Worm (Caenorhabditis elegans) whole organism, L1 larva: ENCODE data around the gene lis-1.

Source experiments
- C04F5.9 ChIP-seq: sonication (generic microtip); optimal IDR thresholded peaks from 2 replicates; lab custom pipeline; 2016; ENCODE audit warnings: missing genetic modification characterization, missing compliant biosample characterization
- C16A3.4 ChIP-seq: fragments of 150-350 bp; optimal IDR thresholded peaks from 2 replicates; lab custom pipeline; 2014; ENCODE audit warnings: missing biosample characterization, missing genetic modification characterization
- F16B12.6 ChIP-seq: fragments of 150-350 bp; optimal IDR thresholded peaks from 2 replicates; lab custom pipeline; 2014; ENCODE audit warnings: missing biosample characterization, missing genetic modification characterization
- Y116A8C.19 ChIP-seq: sonication (generic microtip); optimal IDR thresholded peaks from 2 replicates; lab custom pipeline; 2016; ENCODE audit warnings: missing compliant biosample characterization, missing genetic modification characterization, borderline replicate concordance
- alr-1 ChIP-seq: fragments of 200-800 bp; sonication (Bioruptor generic); optimal IDR thresholded peaks from 2 replicates; lab custom pipeline; 2018; ENCODE audit warnings: borderline replicate concordance, mild to moderate bottlenecking, missing genetic modification characterization, missing compliant biosample characterization
- aly-2 ChIP-seq: fragments of 150-350 bp; optimal IDR thresholded peaks from 2 replicates; lab custom pipeline; 2014; ENCODE audit warnings: missing biosample characterization, missing genetic modification characterization
- blmp-1 ChIP-seq: fragments of 150-350 bp; optimal IDR thresholded peaks from 2 replicates; lab custom pipeline; 2014; ENCODE audit warnings: missing biosample characterization, missing genetic modification characterization
- ceh-8 ChIP-seq: fragments of 200-800 bp; sonication (Bioruptor generic); optimal IDR thresholded peaks from 2 replicates; lab custom pipeline; 2018; ENCODE audit warnings: mild to moderate bottlenecking, missing genetic modification characterization, moderate library complexity, missing compliant biosample characterization
- ces-1 ChIP-seq: fragments of 150-350 bp; optimal IDR thresholded peaks from 2 replicates; lab custom pipeline; 2014; ENCODE audit warnings: missing biosample characterization, missing genetic modification reagents, missing genetic modification characterization
- dpl-1 ChIP-seq, 3 experiments: fragments of 150-350 bp in 2 of 3; sonication (generic microtip) in 1 of 3; optimal IDR thresholded peaks; 2 replicates each; lab custom pipeline; 2014 to 2017; ENCODE audit warnings: missing biosample characterization in 3 of 3, missing genetic modification characterization in 3 of 3, missing genetic modification reagents in 3 of 3
- dsc-1 ChIP-seq: sonication (generic microtip); optimal IDR thresholded peaks from 2 replicates; lab custom pipeline; 2016; ENCODE audit warnings: mild to moderate bottlenecking, missing genetic modification characterization, missing compliant biosample characterization
- efl-1 ChIP-seq, 4 experiments: fragments of 150-350 bp; optimal IDR thresholded peaks in 3 of 4; peaks in 1 of 4; 1 replicate in 1 of 4; 2 replicates in 3 of 4; lab custom pipeline; 2014; ENCODE audit warnings: missing biosample characterization in 2 of 4, missing genetic modification characterization in 2 of 4, missing genetic modification reagents in 2 of 4
- elt-3 ChIP-seq, 6 experiments: fragments of 150-350 bp in 1 of 6; sonication (generic microtip); optimal IDR thresholded peaks; 2 replicates each; lab custom pipeline; 2017 to 2018; ENCODE audit warnings: missing biosample characterization in 6 of 6, missing genetic modification characterization in 6 of 6, inconsistent platforms in 1 of 6
- fkh-4 ChIP-seq: sonication (generic microtip); optimal IDR thresholded peaks from 2 replicates; lab custom pipeline; 2016; ENCODE audit warnings: missing compliant biosample characterization, missing genetic modification characterization, borderline replicate concordance
- fkh-8 ChIP-seq: sonication (generic microtip); optimal IDR thresholded peaks from 2 replicates; lab custom pipeline; 2016; ENCODE audit warnings: mild to moderate bottlenecking, missing genetic modification characterization, missing compliant biosample characterization
- isw-1 ChIP-seq: fragments of 200-800 bp; sonication (Bioruptor generic); IDR thresholded peaks from 2 replicates; pipeline ENCODE4 v1.3.6; 2022; ENCODE audit warnings: missing genetic modification characterization, missing compliant biosample characterization
- jun-1 ChIP-seq: fragments of 150-350 bp; optimal IDR thresholded peaks from 2 replicates; lab custom pipeline; 2014; ENCODE audit warnings: missing biosample characterization, missing genetic modification reagents, missing genetic modification characterization
- lin-14 ChIP-seq: fragments of 200-800 bp; sonication (Bioruptor generic); optimal IDR thresholded peaks from 2 replicates; lab custom pipeline; 2018; ENCODE audit warnings: mild to moderate bottlenecking, missing genetic modification characterization, moderate library complexity, missing compliant biosample characterization
- lin-15B ChIP-seq: fragments of 150-350 bp; sonication (generic microtip); optimal IDR thresholded peaks from 3 replicates; lab custom pipeline; 2014; ENCODE audit warnings: missing biosample characterization, missing genetic modification characterization
- lin-35 ChIP-seq, 2 experiments: fragments of 150-350 bp; optimal IDR thresholded peaks; 2 replicates each; lab custom pipeline; 2014; ENCODE audit warnings: missing biosample characterization in 2 of 2, missing genetic modification characterization in 2 of 2, missing genetic modification reagents in 2 of 2
- lin-39 ChIP-seq: fragments of 150-350 bp; optimal IDR thresholded peaks from 2 replicates; lab custom pipeline; 2014; ENCODE audit warnings: missing biosample characterization, missing genetic modification reagents, missing genetic modification characterization
- lsy-2 ChIP-seq, 2 experiments: fragments of 150-350 bp; optimal IDR thresholded peaks; 2 replicates each; lab custom pipeline; 2014; ENCODE audit warnings: missing biosample characterization in 2 of 2, missing genetic modification characterization in 2 of 2
- mef-2 ChIP-seq: fragments of 150-350 bp; optimal IDR thresholded peaks from 2 replicates; lab custom pipeline; 2014; ENCODE audit warnings: missing biosample characterization, missing genetic modification characterization
- nhr-20 ChIP-seq: sonication (generic microtip); optimal IDR thresholded peaks from 2 replicates; lab custom pipeline; 2016; ENCODE audit warnings: mild to moderate bottlenecking, missing genetic modification characterization, missing compliant biosample characterization
- nhr-71 ChIP-seq: sonication (generic microtip); optimal IDR thresholded peaks from 2 replicates; lab custom pipeline; 2016; ENCODE audit warnings: mild to moderate bottlenecking, missing genetic modification characterization, moderate library complexity, missing compliant biosample characterization
- nhr-77 ChIP-seq: fragments of 150-350 bp; optimal IDR thresholded peaks from 2 replicates; lab custom pipeline; 2014; ENCODE audit warnings: missing biosample characterization, missing genetic modification characterization
- nhr-84 ChIP-seq: sonication (generic microtip); optimal IDR thresholded peaks from 2 replicates; lab custom pipeline; 2017; ENCODE audit warnings: missing biosample characterization, missing genetic modification characterization
- nhr-85 ChIP-seq: sonication (generic microtip); peaks from one replicate; lab custom pipeline; 2016; ENCODE audit warnings: missing genetic modification characterization, inconsistent platforms, missing compliant biosample characterization
- nhr-90 ChIP-seq: sonication (generic microtip); optimal IDR thresholded peaks from 2 replicates; lab custom pipeline; 2016; ENCODE audit warnings: mild to moderate bottlenecking, missing genetic modification characterization, missing compliant biosample characterization; ENCODE audit not compliant: poor library complexity
- skn-1 ChIP-seq: fragments of 150-350 bp; optimal IDR thresholded peaks from 2 replicates; lab custom pipeline; 2014; ENCODE audit warnings: missing biosample characterization, missing genetic modification characterization
- snu-23 ChIP-seq: sonication (generic microtip); optimal IDR thresholded peaks from 2 replicates; lab custom pipeline; 2016; ENCODE audit warnings: missing genetic modification characterization, missing compliant biosample characterization
- sox-4 ChIP-seq: sonication (generic microtip); optimal IDR thresholded peaks from 2 replicates; lab custom pipeline; 2016; ENCODE audit warnings: missing genetic modification characterization, missing compliant biosample characterization
- swsn-7 ChIP-seq: sonication (generic microtip); optimal IDR thresholded peaks from 2 replicates; lab custom pipeline; 2016; ENCODE audit warnings: missing genetic modification characterization, missing compliant biosample characterization
- tbx-2 ChIP-seq: sonication (generic microtip); optimal IDR thresholded peaks from 2 replicates; lab custom pipeline; 2016; ENCODE audit warnings: missing genetic modification characterization, missing compliant biosample characterization
- tlp-1 ChIP-seq: fragments of 150-350 bp; optimal IDR thresholded peaks from 2 replicates; lab custom pipeline; 2014; ENCODE audit warnings: missing biosample characterization, missing genetic modification characterization
- unc-130 ChIP-seq: fragments of 150-350 bp; optimal IDR thresholded peaks from 2 replicates; lab custom pipeline; 2017; ENCODE audit warnings: missing biosample characterization, missing genetic modification characterization, inconsistent platforms
- unc-98 ChIP-seq: fragments of 200-800 bp; sonication (Bioruptor generic); IDR thresholded peaks from 2 replicates; pipeline ENCODE4 v1.3.6; 2022; ENCODE audit warnings: missing genetic modification characterization, missing compliant biosample characterization
- xbp-1 ChIP-seq: sonication (generic microtip); optimal IDR thresholded peaks from 2 replicates; lab custom pipeline; 2016; ENCODE audit warnings: missing genetic modification characterization, missing compliant biosample characterization
- zip-4 ChIP-seq: fragments of 200-800 bp; sonication (Bioruptor generic); optimal IDR thresholded peaks from 2 replicates; lab custom pipeline; 2018; ENCODE audit warnings: mild to moderate bottlenecking, missing genetic modification characterization, moderate library complexity, missing compliant biosample characterization
- ztf-4 ChIP-seq: fragments of 150-350 bp; optimal IDR thresholded peaks from 2 replicates; lab custom pipeline; 2014; ENCODE audit warnings: missing biosample characterization, missing genetic modification characterization

The lis-1 gene

DNA sequence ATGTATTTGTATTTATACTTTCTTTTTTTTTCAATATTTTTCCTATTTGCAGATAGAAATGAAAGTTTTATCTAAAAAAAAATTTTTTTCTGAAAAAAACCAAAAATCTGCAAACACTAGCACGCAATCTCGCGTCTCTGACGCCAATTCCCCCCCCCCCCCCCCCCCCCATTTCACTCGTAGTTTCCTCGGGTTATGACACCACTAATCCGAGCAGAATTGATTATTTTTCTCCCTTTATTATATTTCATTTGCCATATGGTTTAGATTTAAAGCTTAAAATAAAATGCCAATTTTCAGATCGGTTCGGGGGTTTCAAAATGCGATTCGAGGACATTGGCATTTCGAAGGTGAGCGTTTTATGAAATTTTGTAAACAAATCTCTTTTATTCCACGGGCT lies 29.7 kb downstream of the lis-1 start, which contains the start of gene mtm-6:
mtm-6 (plus strand) TSS at position 301 of the 400 bp plus-strand sequence.
- TF ChIP-seq nhr-77 (no peak), lsy-2 (tag; optimal IDR thresholded peaks at IDR 0.05; lab: Kevin White, UChicago) (peak in 1 of 2 experiments; percentile 23), F16B12.6 (tag; lab: Kevin White, UChicago) (peak; percentile 70)

DNA sequence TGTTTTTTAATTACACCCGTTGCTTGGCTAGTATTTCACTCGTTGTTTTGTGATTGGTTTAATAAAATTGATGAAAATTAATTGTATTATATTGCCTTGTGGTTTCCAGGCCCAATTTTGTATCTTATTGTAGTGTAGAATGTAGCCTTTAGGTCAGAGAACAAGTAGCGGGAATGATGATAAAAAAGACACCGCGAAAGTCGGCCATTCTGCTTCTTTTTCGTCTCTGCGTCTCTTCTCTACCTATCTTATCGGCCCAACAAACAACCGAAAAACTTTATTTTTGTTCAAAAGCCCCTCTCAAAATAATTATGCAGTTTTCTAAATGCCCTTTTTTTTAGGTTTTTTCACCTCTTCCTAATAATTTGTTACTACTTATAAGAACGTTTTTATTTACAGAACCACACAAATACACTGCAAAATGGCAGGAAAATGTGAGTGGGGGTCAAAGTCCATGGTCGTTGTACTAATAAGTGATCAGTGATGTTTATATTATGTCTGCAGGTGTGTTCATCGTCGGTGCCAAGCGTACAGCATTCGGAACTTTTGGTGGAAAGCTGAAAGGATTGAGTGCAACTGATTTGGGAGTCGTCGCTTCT lies 31.9 kb downstream of the lis-1 start, which contains the start of gene acaa-2:
acaa-2 (plus strand) TSS at position 400 of the 599 bp plus-strand sequence.
- TF ChIP-seq lsy-2 (tag; optimal IDR thresholded peaks at IDR 0.05; lab: Kevin White, UChicago): peak in 1 of 2 experiments; percentile 14
- peak; percentile 26 for TF ChIP-seq nhr-90
- TF ChIP-seq aly-2 (tag; lab: Kevin White, UChicago): no peak
- TF ChIP-seq snu-23 (GFP tag; lab: Kevin White, UChicago): peak; percentile 54
- peak; percentile 44 for TF ChIP-seq lin-14
- no peak for TF ChIP-seq lin-39 (tag; lab: Kevin White, UChicago)
- TF ChIP-seq swsn-7 (tag; lab: Kevin White, UChicago): no peak
- TF ChIP-seq blmp-1 (tag; lab: Kevin White, UChicago): peak; percentile 52
- peak; percentile 51 for TF ChIP-seq nhr-85 (tag; lab: Kevin White, UChicago)
- peak; percentile 42 for TF ChIP-seq nhr-71 (tag; lab: Kevin White, UChicago)
- peak in 1 of 6 experiments; percentile 17 for TF ChIP-seq elt-3 (tag; optimal IDR thresholded peaks at IDR 0.05; lab: Kevin White, UChicago)
- TF ChIP-seq ztf-4: no peak
- no peak for TF ChIP-seq nhr-77
- no peak for TF ChIP-seq unc-98 (GFP tag; lab: Robert Waterston, UW)
- TF ChIP-seq C04F5.9: no peak
- TF ChIP-seq nhr-84 (tag; lab: Kevin White, UChicago): no peak
- TF ChIP-seq alr-1 (tag; lab: Kevin White, UChicago): no peak
- no peak for TF ChIP-seq sox-4
- no peak for TF ChIP-seq ceh-8
- TF ChIP-seq dsc-1 (tag; lab: Kevin White, UChicago): no peak
- peak; percentile 46 for TF ChIP-seq nhr-20
- TF ChIP-seq lin-35 (GFP tag; optimal IDR thresholded peaks at IDR 0.05; lab: Kevin White, UChicago): peak in 1 of 2 experiments; percentile 33
- peak; percentile 81 for TF ChIP-seq skn-1 (tag; lab: Kevin White, UChicago)
- no peak for TF ChIP-seq zip-4 (GFP tag; lab: Kevin White, UChicago)

DNA sequence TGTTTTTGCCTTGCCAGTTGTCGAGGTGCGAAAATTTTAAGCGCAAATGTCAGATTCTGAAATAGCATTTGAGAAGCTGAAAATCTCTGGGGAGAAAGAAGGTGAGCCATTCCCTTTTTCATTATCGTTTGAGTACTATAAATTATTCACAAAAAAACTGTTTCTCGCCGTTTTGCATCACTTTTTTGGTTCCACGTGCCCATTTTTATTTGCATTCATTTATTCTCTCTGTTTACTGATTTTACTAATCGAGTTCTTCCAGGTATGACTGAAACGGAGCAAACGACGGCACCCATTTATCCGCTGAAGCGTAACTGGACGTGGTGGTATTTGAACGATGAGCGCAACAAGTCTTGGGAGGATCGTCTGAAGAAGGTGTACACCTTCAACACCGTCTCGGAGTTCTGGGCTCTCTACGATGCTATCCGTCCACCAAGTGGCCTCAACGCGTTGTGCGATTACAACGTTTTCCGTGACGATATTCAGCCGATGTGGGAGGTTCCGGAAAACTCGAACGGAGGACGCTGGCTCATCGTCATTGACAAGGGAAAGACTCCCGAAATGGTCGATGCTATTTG lies 32.9 kb downstream of the lis-1 start:
- no peak for TF ChIP-seq unc-130
- TF ChIP-seq xbp-1 (tag; lab: Kevin White, UChicago): no peak
- TF ChIP-seq dpl-1 (GFP tag; optimal IDR thresholded peaks at IDR 0.05; lab: Kevin White, UChicago): no peak
- no peak for TF ChIP-seq efl-1 (optimal IDR thresholded peaks at IDR 0.05; lab: Kevin White, UChicago)
- TF ChIP-seq efl-1 (GFP tag; optimal IDR thresholded peaks at IDR 0.05 in 1 of 2; lab: Kevin White, UChicago): peak in 1 of 2 experiments; percentile 58

DNA sequence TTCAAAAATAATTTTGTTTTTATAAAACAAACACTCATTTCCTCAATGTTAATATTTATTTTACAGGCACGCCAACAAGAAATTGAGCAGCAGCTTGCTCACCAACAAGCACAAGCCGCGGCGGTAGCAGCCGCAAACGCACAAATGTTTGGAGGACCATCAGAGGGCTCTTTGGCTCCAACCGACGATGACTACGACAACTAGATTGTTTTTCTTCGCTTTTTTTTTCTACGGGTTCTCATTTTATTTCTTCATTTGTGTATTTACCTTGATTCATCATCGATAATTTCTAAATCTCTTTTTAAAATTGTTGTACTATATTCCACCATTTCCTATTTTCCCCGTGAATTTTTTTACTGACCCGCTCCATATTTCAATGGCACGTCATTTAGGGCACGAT lies 33.4 kb downstream of the lis-1 start, which contains the start of gene ife-1:
ife-1 (plus strand) TSS at position 301 of the 400 bp plus-strand sequence.
- TF ChIP-seq jun-1: no peak
- no peak for TF ChIP-seq lin-15B (tag; lab: Kevin White, UChicago)
- no peak for TF ChIP-seq mef-2
- TF ChIP-seq elt-3 (tag; optimal IDR thresholded peaks at IDR 0.05; lab: Kevin White, UChicago): no peak
- TF ChIP-seq Y116A8C.19 (tag; lab: Kevin White, UChicago): no peak
- no peak for TF ChIP-seq tbx-2 (tag; lab: Kevin White, UChicago)
- TF ChIP-seq C16A3.4 (tag; lab: Kevin White, UChicago): no peak
- no peak for TF ChIP-seq fkh-4 (tag; lab: Kevin White, UChicago)
- TF ChIP-seq ces-1: no peak
- no peak for TF ChIP-seq swsn-7 (tag; lab: Kevin White, UChicago)
- no peak for TF ChIP-seq lin-39 (tag; lab: Kevin White, UChicago)
- TF ChIP-seq isw-1 (GFP tag; lab: Robert Waterston, UW): no peak
- TF ChIP-seq ztf-4: no peak
- no peak for TF ChIP-seq lin-35 (GFP tag; optimal IDR thresholded peaks at IDR 0.05; lab: Kevin White, UChicago)
- TF ChIP-seq sox-4: no peak
- no peak for TF ChIP-seq nhr-77
- no peak for TF ChIP-seq tlp-1 (tag; lab: Kevin White, UChicago)
- TF ChIP-seq nhr-71 (tag; lab: Kevin White, UChicago): no peak
- TF ChIP-seq fkh-8: no peak
